Worm (Caenorhabditis elegans) whole organism, young adult: ENCODE measurements around the gene pud-3.

Experiments
- C06A6.2 ChIP-seq: fragments of 200-800 bp; sonication (Bioruptor generic); conservative IDR thresholded peaks from 2 replicates; pipeline ENCODE4 v1.3.6; 2022; ENCODE audit warnings: missing genetic modification characterization, missing compliant biosample characterization
- D2030.7 ChIP-seq: fragments of 200-800 bp; sonication (Bioruptor generic); IDR thresholded peaks from 2 replicates; pipeline ENCODE4 v1.3.6; 2022; ENCODE audit warnings: missing genetic modification reagents, missing genetic modification characterization, missing compliant biosample characterization
- F49E8.2 ChIP-seq: sonication (generic microtip); optimal IDR thresholded peaks from 3 replicates; lab custom pipeline; 2017; ENCODE audit warnings: missing genetic modification characterization, mild to moderate bottlenecking, missing compliant biosample characterization, antibody characterized with exemption, moderate library complexity; ENCODE audit not compliant: insufficient read depth
- F57A8.1 ChIP-seq: fragments of 200-800 bp; sonication (Bioruptor generic); optimal IDR thresholded peaks from 2 replicates; lab custom pipeline; 2018; ENCODE audit warnings: mild to moderate bottlenecking, missing genetic modification characterization, moderate library complexity, missing compliant biosample characterization
- F57C9.4 ChIP-seq: sonication (generic microtip); optimal IDR thresholded peaks from 2 replicates; lab custom pipeline; 2017; ENCODE audit warnings: mild to moderate bottlenecking, missing genetic modification characterization, missing compliant biosample characterization
- K11D2.4 ChIP-seq: fragments of 200-800 bp; sonication (Bioruptor generic); IDR thresholded peaks from 2 replicates; pipeline ENCODE4 v1.3.6; 2022; ENCODE audit warnings: missing genetic modification reagents, missing genetic modification characterization, missing compliant biosample characterization
- T26A5.8 ChIP-seq: sonication (generic microtip); optimal IDR thresholded peaks from 2 replicates; lab custom pipeline; 2016; ENCODE audit warnings: missing genetic modification characterization, missing compliant biosample characterization
- ama-1 ChIP-seq, 3 experiments: fragments of 150-350 bp in 1 of 3; sonication (generic microtip) in 2 of 3; optimal IDR thresholded peaks; 2 replicates each; lab custom pipeline; 2014 to 2018; ENCODE audit warnings: missing biosample characterization in 2 of 3, missing genetic modification characterization in 2 of 3, missing genetic modification reagents in 2 of 3
- cebp-1 ChIP-seq, 2 experiments: fragments of 200-800 bp in 1 of 2; sonication (Bioruptor generic) in 1 of 2; sonication (generic microtip) in 1 of 2; IDR thresholded peaks in 1 of 2; optimal IDR thresholded peaks in 1 of 2; 2 replicates each; pipeline versions ENCODE4 v1.3.6 to Lab custom; 2017 to 2022; ENCODE audit warnings: missing compliant biosample characterization in 2 of 2, missing genetic modification characterization in 2 of 2, mild to moderate bottlenecking in 1 of 2, missing genetic modification reagents in 1 of 2, moderate library complexity in 1 of 2
- cebp-2 ChIP-seq: fragments of 200-800 bp; sonication (Bioruptor generic); IDR thresholded peaks from 2 replicates; pipeline ENCODE4 v1.3.6; 2022; ENCODE audit warnings: missing genetic modification characterization, missing compliant biosample characterization
- egl-18 ChIP-seq: fragments of 200-800 bp; sonication (Bioruptor generic); IDR thresholded peaks from 2 replicates; pipeline ENCODE4 v1.3.6; 2022; ENCODE audit warnings: missing genetic modification reagents, missing genetic modification characterization, missing compliant biosample characterization
- gei-17 ChIP-seq: fragments of 200-800 bp; sonication (Bioruptor generic); optimal IDR thresholded peaks from 2 replicates; lab custom pipeline; 2018; ENCODE audit warnings: mild to moderate bottlenecking, missing genetic modification characterization, missing compliant biosample characterization
- him-1 ChIP-seq: sonication (generic microtip); optimal IDR thresholded peaks from 2 replicates; lab custom pipeline; 2016; ENCODE audit warnings: missing genotype, missing genetic modification reagents, missing genetic modification characterization, missing compliant biosample characterization
- hlh-12 ChIP-seq: sonication (generic microtip); optimal IDR thresholded peaks from 2 replicates; lab custom pipeline; 2016; ENCODE audit warnings: missing genetic modification characterization, missing compliant biosample characterization
- lin-26 ChIP-seq: fragments of 200-800 bp; sonication (Bioruptor generic); IDR thresholded peaks from 2 replicates; pipeline ENCODE4 v1.3.6; 2022; ENCODE audit warnings: missing genetic modification reagents, missing genetic modification characterization, missing compliant biosample characterization
- lin-40 ChIP-seq: sonication (generic microtip); optimal IDR thresholded peaks from 2 replicates; lab custom pipeline; 2016; ENCODE audit warnings: missing genetic modification characterization, mild to moderate bottlenecking, missing compliant biosample characterization, missing genotype, missing genetic modification reagents
- madf-10 ChIP-seq: sonication (generic microtip); optimal IDR thresholded peaks from 2 replicates; lab custom pipeline; 2016; ENCODE audit warnings: mild to moderate bottlenecking, missing genetic modification characterization, missing compliant biosample characterization
- mes-4 ChIP-seq: sonication (generic microtip); optimal IDR thresholded peaks from 2 replicates; lab custom pipeline; 2016; ENCODE audit warnings: missing genotype, missing genetic modification characterization, missing compliant biosample characterization
- nhr-179 ChIP-seq: sonication (generic microtip); optimal IDR thresholded peaks from 2 replicates; lab custom pipeline; 2016; ENCODE audit warnings: mild to moderate bottlenecking, missing genetic modification characterization, missing compliant biosample characterization
- nhr-80 ChIP-seq: sonication (generic microtip); optimal IDR thresholded peaks from 2 replicates; lab custom pipeline; 2016; ENCODE audit warnings: missing genetic modification characterization, missing compliant biosample characterization
- nhr-90 ChIP-seq: sonication (generic microtip); optimal IDR thresholded peaks from 2 replicates; lab custom pipeline; 2016; ENCODE audit warnings: missing genotype, mild to moderate bottlenecking, missing genetic modification characterization, missing compliant biosample characterization
- rpc-1 ChIP-seq, 2 experiments: fragments of 150-350 bp in 1 of 2; sonication (generic microtip) in 1 of 2; optimal IDR thresholded peaks; 2 replicates each; lab custom pipeline; 2014 to 2018; ENCODE audit warnings: missing biosample characterization in 1 of 2, missing genetic modification characterization in 1 of 2, missing genetic modification reagents in 1 of 2, missing genotype in 1 of 2
- sdz-38 ChIP-seq: sonication (generic microtip); optimal IDR thresholded peaks from 2 replicates; lab custom pipeline; 2016; ENCODE audit warnings: missing genotype, missing genetic modification characterization, missing compliant biosample characterization
- tbp1 ChIP-seq: fragments of 200-800 bp; sonication (Bioruptor generic); optimal IDR thresholded peaks from 2 replicates; lab custom pipeline; 2018; ENCODE audit warnings: mild to moderate bottlenecking, missing genetic modification characterization, missing compliant biosample characterization
- unc-130 ChIP-seq: sonication (generic microtip); optimal IDR thresholded peaks from 2 replicates; lab custom pipeline; 2016; ENCODE audit warnings: missing genetic modification reagents, missing genetic modification characterization, missing compliant biosample characterization
- zim-3 ChIP-seq: sonication (generic microtip); optimal IDR thresholded peaks from 2 replicates; lab custom pipeline; 2017; ENCODE audit warnings: mild to moderate bottlenecking, missing genetic modification characterization, moderate library complexity, missing compliant biosample characterization
- ztf-25 ChIP-seq: fragments of 200-800 bp; sonication (Bioruptor generic); IDR thresholded peaks from 2 replicates; pipeline ENCODE4 v1.3.6; 2022; ENCODE audit warnings: missing genetic modification reagents, missing genetic modification characterization, missing compliant biosample characterization
- ztf-3 ChIP-seq: fragments of 200-800 bp; sonication (Bioruptor generic); optimal IDR thresholded peaks from 2 replicates; lab custom pipeline; 2018; ENCODE audit warnings: mild to moderate bottlenecking, missing genetic modification characterization, missing compliant biosample characterization
- ztf-6 ChIP-seq: fragments of 200-800 bp; sonication (Bioruptor generic); IDR thresholded peaks from 2 replicates; pipeline ENCODE4 v1.3.6; 2022; ENCODE audit warnings: missing genetic modification reagents, missing genetic modification characterization, missing compliant biosample characterization

pud-3 gene

DNA sequence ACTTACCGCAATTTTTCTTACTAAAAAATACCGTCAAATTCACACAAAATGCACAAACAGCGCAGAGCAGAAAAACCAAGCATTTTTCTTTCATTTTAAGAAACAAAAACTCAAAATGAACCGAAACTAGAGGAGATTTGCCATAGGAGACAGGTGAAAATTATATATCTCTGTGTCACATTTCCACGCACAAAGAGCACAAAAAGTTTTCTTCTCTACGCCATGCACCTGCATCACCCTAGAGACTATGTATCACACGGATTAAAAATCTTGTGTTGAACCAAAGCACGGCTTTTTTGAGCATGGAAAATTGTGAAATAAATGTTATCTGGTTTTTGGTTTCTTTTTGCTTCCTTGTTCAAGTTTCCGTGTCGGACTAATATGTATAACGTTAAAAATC lies 21.2 kb downstream of the pud-3 start, which contains the start of gene irld-15:
irld-15 (minus strand) TSS at position 101 of the 400 bp plus-strand sequence.
- TF ChIP-seq ztf-3 (no peak), nhr-179 (no peak), him-1 (no peak), ztf-6 (GFP tag; lab: Robert Waterston, UW) (no peak), sdz-38 (no peak)
- TF ChIP-seq, all 124 proteins: peak for 0

DNA sequence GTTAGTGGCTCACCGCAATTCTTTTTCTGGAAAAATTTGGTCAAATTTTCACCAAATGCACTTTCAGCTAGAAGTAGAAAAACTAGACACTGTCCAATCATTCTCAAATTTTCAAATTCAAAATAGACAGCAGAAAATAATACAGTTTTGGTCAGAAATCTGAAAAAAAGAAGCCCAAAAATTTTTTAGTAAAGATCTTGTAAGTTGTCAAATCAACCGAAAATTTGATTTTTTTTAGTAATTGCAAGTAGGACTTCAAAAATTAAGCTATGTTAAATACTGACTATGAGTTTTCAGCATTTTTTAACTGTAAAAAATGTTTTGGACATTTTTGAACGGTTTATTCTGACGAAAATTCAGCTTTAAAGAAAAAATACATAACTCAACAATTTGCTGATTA lies 24.0 kb downstream of the pud-3 start, which contains the start of gene Y19D10B.8:
Y19D10B.8 (minus strand) TSS at position 101 of the 400 bp plus-strand sequence.
- TF ChIP-seq ztf-6 (GFP tag; lab: Robert Waterston, UW) (no peak), nhr-179 (no peak), zim-3 (tag; lab: Kevin White, UChicago) (no peak), madf-10 (tag; lab: Kevin White, UChicago) (no peak), D2030.7 (GFP tag; lab: Robert Waterston, UW) (no peak), lin-26 (no peak), mes-4 (tag; lab: Kevin White, UChicago) (no peak), unc-130 (GFP tag; lab: Kevin White, UChicago) (no peak), nhr-90 (no peak), C06A6.2 (GFP tag; lab: Robert Waterston, UW) (no peak)

DNA sequence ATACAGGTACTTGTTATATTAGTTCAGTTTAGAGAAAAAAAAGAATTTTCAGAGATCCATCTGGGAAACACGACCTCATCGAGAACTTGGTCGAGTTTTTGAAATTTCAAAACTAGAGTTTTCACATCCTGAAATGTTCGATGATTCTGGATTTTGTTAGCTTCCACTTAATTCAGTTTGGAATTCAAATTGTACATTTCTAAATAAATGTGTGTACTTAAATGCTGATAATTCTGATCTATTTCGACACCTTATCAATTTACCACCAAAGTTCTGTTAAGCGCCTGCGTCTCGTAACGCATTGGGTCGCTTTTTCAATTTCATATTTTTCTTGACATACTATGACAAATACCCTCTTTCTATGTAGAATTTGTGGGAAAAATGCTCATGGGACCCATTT lies 30.4 kb downstream of the pud-3 start, which contains the start of gene nhr-226:
nhr-226 (plus strand) TSS at position 301 of the 400 bp plus-strand sequence.
- TF ChIP-seq F49E8.2 (tag; lab: Kevin White, UChicago), result no peak
- TF ChIP-seq nhr-80 (tag; lab: Kevin White, UChicago), result peak; percentile 43

DNA sequence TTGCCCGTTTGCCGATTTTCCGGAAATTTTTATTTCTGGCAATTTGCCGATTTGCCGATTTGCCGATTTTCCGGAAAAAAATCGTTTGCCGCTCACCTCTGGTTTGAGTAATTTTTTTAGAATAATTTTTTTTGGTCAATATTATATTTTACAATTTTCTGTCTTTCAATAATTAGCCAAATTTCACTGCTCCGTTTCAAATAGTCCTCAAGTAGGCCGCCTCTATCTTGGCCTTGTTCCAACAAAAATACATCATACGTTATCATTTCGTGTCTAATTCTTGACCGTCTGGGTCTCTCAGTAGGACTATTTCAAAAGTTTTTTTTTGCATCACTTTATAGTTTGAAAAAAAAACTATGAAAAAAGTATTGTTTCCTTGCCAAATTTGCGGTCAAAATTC lies 32.7 kb downstream of the pud-3 start, which contains the start of gene nhr-115:
nhr-115 (plus strand) TSS at position 301 of the 400 bp plus-strand sequence.
- TF ChIP-seq rpc-1 (optimal IDR thresholded peaks at IDR 0.05; lab: Kevin White, UChicago) (no peak), rpc-1 (tag; optimal IDR thresholded peaks at IDR 0.05; lab: Kevin White, UChicago) (no peak), nhr-80 (tag; lab: Kevin White, UChicago) (peak; percentile 29), ztf-25 (no peak)

DNA sequence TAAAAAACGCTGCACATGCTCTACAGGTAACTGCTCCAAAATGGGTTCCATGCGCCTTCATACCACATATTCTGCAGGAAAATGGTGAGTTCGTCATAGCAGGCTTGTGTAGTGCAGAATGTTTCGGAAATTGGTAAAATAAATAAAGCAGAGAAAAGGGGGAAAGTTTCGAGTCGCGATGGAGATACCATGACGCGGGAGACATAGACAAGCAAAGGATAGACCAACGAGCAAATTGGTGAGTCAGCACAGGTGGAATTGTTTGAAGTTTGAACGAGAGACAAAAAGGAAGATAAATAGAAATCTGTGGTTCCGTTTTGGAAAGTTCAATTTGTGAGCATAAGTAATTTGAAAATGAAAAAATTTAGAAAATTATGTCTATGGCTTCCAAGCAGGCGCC lies 34.6 kb downstream of the pud-3 start, which contains the start of gene nhr-225:
nhr-225 (minus strand) TSS at position 146 of the 400 bp plus-strand sequence.
- TF ChIP-seq hlh-12 (tag; lab: Kevin White, UChicago), result no peak
- TF ChIP-seq T26A5.8 (tag; lab: Kevin White, UChicago), result no peak
- TF ChIP-seq lin-40 (tag; lab: Kevin White, UChicago), result no peak
- TF ChIP-seq cebp-2 (GFP tag; lab: Robert Waterston, UW), result no peak
- no peak for TF ChIP-seq tbp1 (GFP tag; lab: Kevin White, UChicago)
- TF ChIP-seq F57A8.1 (GFP tag; lab: Kevin White, UChicago), result no peak
- TF ChIP-seq egl-18 (GFP tag; lab: Robert Waterston, UW), result no peak
- TF ChIP-seq ama-1 (optimal IDR thresholded peaks at IDR 0.05; lab: Kevin White, UChicago), result no peak
- no peak for TF ChIP-seq ama-1 (GFP tag; optimal IDR thresholded peaks at IDR 0.05; lab: Kevin White, UChicago)
- no peak for TF ChIP-seq cebp-1 (GFP tag; IDR thresholded peaks at IDR 0.05; lab: Robert Waterston, UW)
- TF ChIP-seq cebp-1 (tag; optimal IDR thresholded peaks at IDR 0.05; lab: Kevin White, UChicago), result no peak

DNA sequence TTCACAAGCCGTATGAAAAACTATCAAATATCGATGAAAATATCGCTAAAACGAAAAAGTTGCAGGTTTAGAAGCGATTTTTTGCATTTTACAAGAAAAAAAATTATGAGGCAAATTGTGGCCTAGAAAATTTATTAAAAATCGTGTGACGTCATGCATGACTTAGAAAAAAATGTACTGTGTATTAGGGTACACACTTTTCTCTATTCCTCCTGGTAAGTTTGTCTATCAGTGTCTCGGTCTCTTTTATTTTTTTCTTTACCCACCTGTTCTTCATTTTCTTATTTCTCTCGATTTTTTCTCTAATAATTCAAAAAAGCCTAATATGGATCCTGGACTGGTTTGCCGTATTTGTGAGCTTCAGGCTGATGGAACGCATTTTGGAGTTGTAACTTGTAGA lies 39.8 kb downstream of the pud-3 start, which contains the start of gene nhr-227:
nhr-227 (plus strand) TSS at position 326 of the 400 bp plus-strand sequence.
- TF ChIP-seq K11D2.4 (GFP tag; lab: Robert Waterston, UW) (no peak), F57C9.4 (tag; lab: Kevin White, UChicago) (no peak), gei-17 (GFP tag; lab: Kevin White, UChicago) (no peak)
